Fruit fly (Drosophila melanogaster) whole organism, prepupa: ENCODE data around the gene CG6790.

Experiments used
- Blimp-1 ChIP-seq: fragments of 200-800 bp; sonication (Bioruptor generic); optimal IDR thresholded peaks from 3 replicates; lab custom pipeline; 2017; ENCODE audit warnings: missing biosample characterization, missing genetic modification characterization, mild to moderate bottlenecking, moderate library complexity, missing genetic modification reagents
- CG10631 ChIP-seq: fragments of 200-800 bp; sonication (Bioruptor generic); optimal IDR thresholded peaks from 2 replicates; lab custom pipeline; 2016; ENCODE audit warnings: missing biosample characterization, missing genetic modification characterization
- CG10669 ChIP-seq: fragments of 200-800 bp; sonication (Bioruptor generic); optimal IDR thresholded peaks from 3 replicates; lab custom pipeline; 2018; ENCODE audit warnings: missing biosample characterization, mild to moderate bottlenecking, missing genetic modification characterization, moderate library complexity
- CG11294 ChIP-seq: fragments of 200-800 bp; sonication (Bioruptor generic); IDR thresholded peaks from 2 replicates; pipeline ENCODE4 v1.3.6; 2022; ENCODE audit warnings: missing biosample characterization, missing genetic modification characterization
- CG11762 ChIP-seq: fragments of 200-800 bp; sonication (Bioruptor generic); optimal IDR thresholded peaks from 3 replicates; lab custom pipeline; 2016; ENCODE audit warnings: missing biosample characterization, missing genetic modification characterization; ENCODE audit not compliant: insufficient read depth
- CG15336 ChIP-seq: fragments of 200-800 bp; sonication (Bioruptor generic); IDR thresholded peaks from 2 replicates; pipeline ENCODE4 v1.3.6; 2022; ENCODE audit warnings: missing biosample characterization, missing genetic modification characterization
- CG1621 ChIP-seq: fragments of 200-800 bp; sonication (Bioruptor generic); optimal IDR thresholded peaks from 3 replicates; lab custom pipeline; 2018; ENCODE audit warnings: missing biosample characterization, mild to moderate bottlenecking, missing genetic modification characterization
- CG3032 ChIP-seq: fragments of 200-800 bp; optimal IDR thresholded peaks from 2 replicates; lab custom pipeline; 2019; ENCODE audit warnings: missing biosample characterization, mild to moderate bottlenecking, missing genetic modification characterization, moderate library complexity
- CG31627 ChIP-seq: fragments of 200-800 bp; sonication (Bioruptor generic); optimal IDR thresholded peaks from 3 replicates; lab custom pipeline; 2016; ENCODE audit warnings: missing biosample characterization, missing genetic modification characterization
- CG34406 ChIP-seq: fragments of 200-800 bp; sonication (Bioruptor generic); optimal IDR thresholded peaks from 3 replicates; lab custom pipeline; 2016; ENCODE audit warnings: missing biosample characterization, missing genetic modification characterization
- CG3919 ChIP-seq: fragments of 200-800 bp; sonication (Bioruptor generic); optimal IDR thresholded peaks from 3 replicates; lab custom pipeline; 2016; ENCODE audit warnings: missing biosample characterization, missing genetic modification characterization
- CG4318 ChIP-seq: fragments of 200-800 bp; sonication (Bioruptor generic); optimal IDR thresholded peaks from 3 replicates; lab custom pipeline; 2017; ENCODE audit warnings: missing biosample characterization, mild to moderate bottlenecking, missing genetic modification characterization
- CG6276 ChIP-seq: fragments of 200-800 bp; sonication (Bioruptor generic); optimal IDR thresholded peaks from 2 replicates; lab custom pipeline; 2017; ENCODE audit warnings: missing biosample characterization, mild to moderate bottlenecking, missing genetic modification characterization
- CG6808 ChIP-seq: fragments of 200-800 bp; sonication (Bioruptor generic); optimal IDR thresholded peaks from 3 replicates; lab custom pipeline; 2017; ENCODE audit warnings: missing biosample characterization, missing genetic modification characterization, mild to moderate bottlenecking, moderate library complexity, missing genetic modification reagents
- CG6854 ChIP-seq: fragments of 200-800 bp; sonication (Bioruptor generic); optimal IDR thresholded peaks from 2 replicates; lab custom pipeline; 2017; ENCODE audit warnings: missing biosample characterization, mild to moderate bottlenecking, missing genetic modification characterization
- CG7368 ChIP-seq: fragments of 200-800 bp; sonication (Bioruptor generic); optimal IDR thresholded peaks from 3 replicates; lab custom pipeline; 2016; ENCODE audit warnings: missing biosample characterization, missing genetic modification characterization
- CG8119 ChIP-seq: fragments of 200-800 bp; sonication (Bioruptor generic); IDR thresholded peaks from 3 replicates; pipeline ENCODE4 v1.3.6; 2022; ENCODE audit warnings: missing biosample characterization, missing genetic modification characterization
- CG8319 ChIP-seq: fragments of 200-800 bp; sonication (Bioruptor generic); optimal IDR thresholded peaks from 3 replicates; lab custom pipeline; 2016; ENCODE audit warnings: missing biosample characterization, missing genetic modification characterization
- CG8632 ChIP-seq: fragments of 200-800 bp; sonication (Bioruptor generic); optimal IDR thresholded peaks from 3 replicates; lab custom pipeline; 2016; ENCODE audit warnings: missing biosample characterization, missing genetic modification characterization
- CG9139 ChIP-seq: fragments of 200-800 bp; sonication (Bioruptor generic); optimal IDR thresholded peaks from 3 replicates; lab custom pipeline; 2017; ENCODE audit warnings: missing biosample characterization, mild to moderate bottlenecking, missing genetic modification characterization
- Eip75B ChIP-seq: fragments of 200-800 bp; sonication (Bioruptor generic); optimal IDR thresholded peaks from 3 replicates; lab custom pipeline; 2016; ENCODE audit warnings: missing biosample characterization, missing genetic modification characterization
- Eip78C ChIP-seq: fragments of 200-800 bp; sonication (Bioruptor generic); peaks from one replicate; lab custom pipeline; 2016; ENCODE audit warnings: missing biosample characterization, missing genetic modification characterization
- Ets21C ChIP-seq: fragments of 200-800 bp; sonication (Bioruptor generic); optimal IDR thresholded peaks from 3 replicates; lab custom pipeline; 2016; ENCODE audit warnings: missing biosample characterization, missing genetic modification characterization
- Ets96B ChIP-seq: fragments of 200-800 bp; optimal IDR thresholded peaks from 2 replicates; lab custom pipeline; 2019; ENCODE audit warnings: missing biosample characterization, mild to moderate bottlenecking, missing genetic modification characterization, moderate library complexity
- Gug ChIP-seq: fragments of 200-800 bp; sonication (Bioruptor generic); IDR thresholded peaks from 2 replicates; pipeline ENCODE4 v1.3.6; 2022; ENCODE audit warnings: missing biosample characterization, missing genetic modification characterization
- Hr39 ChIP-seq: fragments of 200-800 bp; sonication (Bioruptor generic); optimal IDR thresholded peaks from 2 replicates; lab custom pipeline; 2016; ENCODE audit warnings: missing biosample characterization, missing genetic modification characterization
- Hr4 ChIP-seq: fragments of 200-800 bp; sonication (Bioruptor generic); optimal IDR thresholded peaks from 3 replicates; lab custom pipeline; 2016; ENCODE audit warnings: missing biosample characterization, missing genetic modification characterization
- Lpt ChIP-seq: fragments of 200-800 bp; sonication (Bioruptor generic); optimal IDR thresholded peaks from 3 replicates; lab custom pipeline; 2016; ENCODE audit warnings: missing biosample characterization, missing genetic modification characterization
- Smox ChIP-seq: fragments of 200-800 bp; sonication (Bioruptor generic); optimal IDR thresholded peaks from 3 replicates; lab custom pipeline; 2016; ENCODE audit warnings: missing biosample characterization, missing genetic modification characterization
- Sox102F ChIP-seq: fragments of 200-800 bp; sonication (Bioruptor generic); optimal IDR thresholded peaks from 2 replicates; lab custom pipeline; 2016; ENCODE audit warnings: missing biosample characterization, mild to moderate bottlenecking, missing genetic modification characterization
- Sox14 ChIP-seq: fragments of 200-800 bp; sonication (Bioruptor generic); optimal IDR thresholded peaks from 3 replicates; lab custom pipeline; 2016; ENCODE audit warnings: missing biosample characterization, missing genetic modification characterization
- achi ChIP-seq: fragments of 200-800 bp; sonication (Bioruptor generic); optimal IDR thresholded peaks from 3 replicates; lab custom pipeline; 2016; ENCODE audit warnings: missing biosample characterization, missing genetic modification characterization
- acj6 ChIP-seq: fragments of 200-800 bp; sonication (Bioruptor generic); optimal IDR thresholded peaks from 3 replicates; lab custom pipeline; 2016; ENCODE audit warnings: missing biosample characterization, missing genetic modification characterization
- cyc ChIP-seq: fragments of 200-800 bp; sonication (Bioruptor generic); optimal IDR thresholded peaks from 3 replicates; lab custom pipeline; 2016; ENCODE audit warnings: missing biosample characterization, missing genetic modification characterization
- dac ChIP-seq: fragments of 200-800 bp; sonication (Bioruptor generic); optimal IDR thresholded peaks from 2 replicates; lab custom pipeline; 2017; ENCODE audit warnings: missing biosample characterization, mild to moderate bottlenecking, missing genetic modification characterization
- dsx ChIP-seq: fragments of 200-800 bp; optimal IDR thresholded peaks from 3 replicates; lab custom pipeline; 2019; ENCODE audit warnings: missing biosample characterization, mild to moderate bottlenecking, missing genetic modification characterization, moderate library complexity; ENCODE audit not compliant: poor library complexity, severe bottlenecking
- eg ChIP-seq: fragments of 200-800 bp; sonication (Bioruptor generic); IDR thresholded peaks from 3 replicates; pipeline ENCODE4 v1.3.6; 2022; ENCODE audit warnings: missing biosample characterization, missing genetic modification characterization
- fd59A ChIP-seq: fragments of 200-800 bp; sonication (Bioruptor generic); optimal IDR thresholded peaks from 2 replicates; lab custom pipeline; 2017; ENCODE audit warnings: missing biosample characterization, mild to moderate bottlenecking, missing genetic modification characterization, missing genetic modification reagents
- fd85E ChIP-seq: fragments of 200-800 bp; sonication (Bioruptor generic); optimal IDR thresholded peaks from 3 replicates; lab custom pipeline; 2016; ENCODE audit warnings: missing biosample characterization, missing genetic modification characterization
- lz ChIP-seq: fragments of 200-800 bp; sonication (Bioruptor generic); optimal IDR thresholded peaks from 3 replicates; lab custom pipeline; 2016; ENCODE audit warnings: missing biosample characterization, missing genetic modification characterization
- pdm3 ChIP-seq: fragments of 200-800 bp; sonication (Bioruptor generic); optimal IDR thresholded peaks from 3 replicates; lab custom pipeline; 2016; ENCODE audit warnings: missing biosample characterization, missing genetic modification characterization
- spab ChIP-seq: fragments of 200-800 bp; sonication (Bioruptor generic); optimal IDR thresholded peaks from 2 replicates; lab custom pipeline; 2017; ENCODE audit warnings: missing biosample characterization, mild to moderate bottlenecking, missing genetic modification characterization, missing genetic modification reagents
- ss ChIP-seq, 2 experiments: fragments of 200-800 bp; sonication (Bioruptor generic); optimal IDR thresholded peaks; 2 replicates in 1 of 2; 3 replicates in 1 of 2; lab custom pipeline; 2017 to 2018; ENCODE audit warnings: mild to moderate bottlenecking in 2 of 2, missing biosample characterization in 2 of 2, missing genetic modification characterization in 2 of 2, moderate library complexity in 1 of 2
- svp ChIP-seq: fragments of 200-800 bp; sonication (Bioruptor generic); peaks from one replicate; lab custom pipeline; 2016; ENCODE audit warnings: missing biosample characterization, missing genetic modification characterization
- vri ChIP-seq: fragments of 200-800 bp; sonication (Bioruptor generic); optimal IDR thresholded peaks from 3 replicates; lab custom pipeline; 2016; ENCODE audit warnings: missing biosample characterization, mild to moderate bottlenecking, missing genetic modification characterization

Gene CG6790

DNA sequence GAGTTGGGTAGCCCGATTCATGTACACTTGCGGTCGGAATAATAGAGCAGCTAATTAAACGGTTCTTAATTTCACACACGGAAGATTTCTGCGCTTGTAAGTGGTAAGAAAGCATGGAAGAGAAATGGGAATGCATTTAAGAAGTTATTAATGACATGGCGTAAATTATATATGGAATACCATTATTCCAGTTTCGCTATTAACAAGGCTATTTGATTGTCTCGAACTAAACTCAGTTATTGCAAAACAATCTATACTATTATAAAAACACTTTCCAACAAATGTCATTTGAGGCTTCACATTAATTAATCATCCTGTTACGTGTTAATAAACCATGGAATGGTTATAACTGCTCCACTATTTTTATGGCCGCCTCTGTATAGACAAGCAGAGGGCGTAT is 37.7 kb upstream of the CG6790 start (continued):
- TF ChIP-seq Sox14 (GFP tag; lab: Kevin White, UChicago) (no peak), dac (GFP tag; lab: Kevin White, UChicago) (no peak), CG6276 (GFP tag; lab: Kevin White, UChicago) (peak; percentile 67), CG8632 (GFP tag; lab: Kevin White, UChicago) (peak; percentile 11), CG8319 (GFP tag; lab: Kevin White, UChicago) (no peak), CG3919 (GFP tag; lab: Kevin White, UChicago) (peak; percentile 14), lz (peak; percentile 11), svp (GFP tag; lab: Kevin White, UChicago) (no peak)

DNA sequence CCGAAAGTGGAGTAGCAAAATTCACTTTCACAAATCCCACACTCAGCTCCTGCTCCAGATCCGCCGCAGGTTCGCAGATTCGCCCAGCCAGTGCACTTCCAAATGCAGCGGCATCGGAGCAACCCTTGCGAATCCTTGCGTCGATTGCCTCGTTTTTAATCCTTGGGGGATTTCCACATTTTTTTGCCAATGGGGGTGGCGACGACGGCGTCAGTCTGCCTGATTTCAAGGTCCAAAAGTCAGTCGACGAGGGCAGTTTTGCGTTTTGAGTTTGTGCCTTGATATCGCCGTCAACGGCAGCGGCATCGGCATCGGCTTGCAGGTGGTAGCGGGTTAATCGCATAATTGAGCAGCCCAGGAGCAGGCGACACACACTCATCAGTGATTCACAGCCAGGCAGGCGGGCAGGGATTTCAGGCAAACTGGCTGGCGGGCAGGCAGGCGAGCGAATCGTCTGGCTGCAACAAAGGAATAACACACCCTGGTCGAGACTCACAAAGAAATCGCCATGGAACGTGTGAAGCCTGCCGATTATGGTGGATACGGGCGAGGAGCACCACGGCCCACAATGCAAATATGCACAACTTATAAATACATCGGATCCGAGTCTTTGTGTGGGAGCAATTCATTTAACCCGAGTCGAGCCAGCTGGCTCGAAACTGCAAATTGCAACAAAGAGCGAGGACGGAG is 37.0 kb upstream of the CG6790 start:
- TF ChIP-seq Sox14 (GFP tag; lab: Kevin White, UChicago): peak; percentile 76
- TF ChIP-seq vri (GFP tag; lab: Kevin White, UChicago): no peak
- TF ChIP-seq Eip78C (GFP tag; lab: Kevin White, UChicago): peak; percentile 66
- no peak for TF ChIP-seq dac (GFP tag; lab: Kevin White, UChicago)
- no peak for TF ChIP-seq Eip75B
- TF ChIP-seq Gug (GFP tag; lab: Robert Waterston, UW): no peak
- peak; percentile 1 for TF ChIP-seq CG6854 (GFP tag; lab: Kevin White, UChicago)
- TF ChIP-seq ss (GFP tag; optimal IDR thresholded peaks at IDR 0.05; lab: Kevin White, UChicago): peak in 1 of 2 experiments; percentile 57
- TF ChIP-seq CG6808: peak; percentile 3
- TF ChIP-seq CG1621: peak; percentile 43
- no peak for TF ChIP-seq Sox102F (GFP tag; lab: Kevin White, UChicago)
- peak; percentile 29 for TF ChIP-seq dsx (GFP tag; lab: Kevin White, UChicago)
- peak; percentile 67 for TF ChIP-seq svp (GFP tag; lab: Kevin White, UChicago)

dm6 chr3R:11614507-11614906 is 36.0 kb upstream of the CG6790 start:
- TF ChIP-seq Hr39 (GFP tag; lab: Kevin White, UChicago) (peak; percentile 66), Ets96B (tag; lab: Kevin White, UChicago) (peak; percentile 52), fd59A (GFP tag; lab: Kevin White, UChicago) (no peak), CG3919 (GFP tag; lab: Kevin White, UChicago) (peak; percentile 44), Gug (GFP tag; lab: Robert Waterston, UW) (peak; percentile 17; the same call in 1 of the 2 replicates), CG8319 (GFP tag; lab: Kevin White, UChicago) (peak; percentile 40), CG15336 (GFP tag; lab: Robert Waterston, UW) (peak; percentile 52), CG3032 (tag; lab: Kevin White, UChicago) (peak; percentile 28), ss (GFP tag; optimal IDR thresholded peaks at IDR 0.05; lab: Kevin White, UChicago) (peak; percentile 6 to 55), pdm3 (GFP tag; lab: Kevin White, UChicago) (peak; percentile 37), acj6 (GFP tag; lab: Kevin White, UChicago) (peak; percentile 23), eg (GFP tag; lab: Robert Waterston, UW) (0 out of 3 replicates have a peak, but pooled peaks have one; percentile 44), CG34406 (GFP tag; lab: Kevin White, UChicago) (peak; percentile 58), CG9139 (GFP tag; lab: Kevin White, UChicago) (no peak), CG8119 (GFP tag; lab: Robert Waterston, UW) (no peak), Lpt (GFP tag; lab: Kevin White, UChicago) (no peak), lz (peak; percentile 63), Blimp-1 (GFP tag; lab: Kevin White, UChicago) (peak; percentile 5), CG31627 (GFP tag; lab: Kevin White, UChicago) (peak; percentile 50), CG4318 (GFP tag; lab: Kevin White, UChicago) (no peak), Smox (GFP tag; lab: Kevin White, UChicago) (peak; percentile 52), cyc (GFP tag; lab: Kevin White, UChicago) (peak; percentile 37), CG10631 (GFP tag; lab: Kevin White, UChicago) (peak; percentile 7), CG8632 (GFP tag; lab: Kevin White, UChicago) (peak; percentile 8), Ets21C (GFP tag; lab: Kevin White, UChicago) (peak; percentile 26), Hr4 (GFP tag; lab: Kevin White, UChicago) (peak; percentile 25), CG6854 (GFP tag; lab: Kevin White, UChicago) (no peak), CG11294 (GFP tag; lab: Robert Waterston, UW) (no peak; the same call in 1 of the 2 replicates), Sox102F (GFP tag; lab: Kevin White, UChicago) (peak; percentile 62), fd85E (GFP tag; lab: Kevin White, UChicago) (peak; percentile 42), achi (GFP tag; lab: Kevin White, UChicago) (peak; percentile 35), spab (GFP tag; lab: Kevin White, UChicago) (peak; percentile 22), CG7368 (peak; percentile 42), CG10669 (GFP tag; lab: Kevin White, UChicago) (peak; percentile 52), dac (GFP tag; lab: Kevin White, UChicago) (no peak), CG11762 (GFP tag; lab: Kevin White, UChicago) (no peak)
